Fruit fly (Drosophila melanogaster): ENCODE data around the gene Nepl6.

Nepl6 gene

dm6 chr2L:6339010-6339897 is 46.1 kb downstream of the Nepl6 start (continued):
- TF ChIP-seq YL-1 (GFP tag; optimal IDR thresholded peaks at IDR 0.05) (peak; percentile 59), luna (GFP tag; optimal IDR thresholded peaks at IDR 0.05) (no peak), Sry-β (GFP tag; optimal IDR thresholded peaks at IDR 0.05) (no peak), Gsc (GFP tag; IDR thresholded peaks at IDR 0.05) (no peak), tll (GFP tag; optimal IDR thresholded peaks at IDR 0.05) (peak in 1 of 2 experiments; percentile 14), CG1602 (GFP tag; optimal IDR thresholded peaks at IDR 0.05) (no peak), Ets97D (GFP tag; optimal IDR thresholded peaks at IDR 0.05) (no peak), gsb (GFP tag; IDR thresholded peaks at IDR 0.05) (no peak), GATAe (GFP tag; conservative IDR thresholded peaks at IDR 0.05) (no peak), Ravus (GFP tag; IDR thresholded peaks at IDR 0.05) (no peak), pros (GFP tag; optimal IDR thresholded peaks at IDR 0.05) (peak; percentile 32), psq (GFP tag; optimal IDR thresholded peaks at IDR 0.05) (no peak), Ets65A (GFP tag) (peak; percentile 91), CG33213 (GFP tag; optimal IDR thresholded peaks at IDR 0.05) (peak; percentile 62), ewg (GFP tag; optimal IDR thresholded peaks at IDR 0.05) (no peak), CG6854 (GFP tag; optimal IDR thresholded peaks at IDR 0.05) (no peak), CG17612 (GFP tag; IDR thresholded peaks at IDR 0.05) (no peak), croc (GFP tag; conservative IDR thresholded peaks at IDR 0.05) (0 out of 3 replicates have a peak, but pooled peaks have one; percentile 15), tx (GFP tag; optimal IDR thresholded peaks at IDR 0.05) (peak; percentile 44), Dref (GFP tag; IDR thresholded peaks at IDR 0.05) (no peak), CG4707 (GFP tag; optimal IDR thresholded peaks at IDR 0.05) (no peak), CG34224 (GFP tag; IDR thresholded peaks at IDR 0.05; ENCODE audit: partially characterized antibody) (no peak; the same call in 2 of the 3 replicates), CG7987 (GFP tag; optimal IDR thresholded peaks at IDR 0.05) (no peak), Dp (GFP tag; optimal IDR thresholded peaks at IDR 0.05) (no peak), insv (GFP tag; optimal IDR thresholded peaks at IDR 0.05) (no peak), kni (GFP tag; optimal IDR thresholded peaks at IDR 0.05) (peak; percentile 97), Kr (GFP tag; optimal IDR thresholded peaks at IDR 0.05) (no peak), NC2α (GFP tag; optimal IDR thresholded peaks at IDR 0.05) (no peak), Rfx (GFP tag; IDR thresholded peaks at IDR 0.05) (peak; percentile 66), dmrt11E (tag; optimal IDR thresholded peaks at IDR 0.05) (peak; percentile 42), ranshi (GFP tag; IDR thresholded peaks at IDR 0.05) (no peak), pzg (GFP tag; optimal IDR thresholded peaks at IDR 0.05) (no peak), CG1832 (GFP tag; optimal IDR thresholded peaks at IDR 0.05) (peak; percentile 96), en (GFP tag; optimal IDR thresholded peaks at IDR 0.05) (no peak), CrebB (tag; optimal IDR thresholded peaks at IDR 0.05) (no peak), HmgD (GFP tag; optimal IDR thresholded peaks at IDR 0.05) (no peak), Antp (GFP tag; optimal IDR thresholded peaks at IDR 0.05) (peak; percentile 34), HHEX (GFP tag; optimal IDR thresholded peaks at IDR 0.05) (peak; percentile 37), lilli (GFP tag; optimal IDR thresholded peaks at IDR 0.05) (peak; percentile 46), kay (GFP tag; optimal IDR thresholded peaks at IDR 0.05) (no peak), ssp (GFP tag; IDR thresholded peaks at IDR 0.05) (no peak), CkIIα-i1 (GFP tag; IDR thresholded peaks at IDR 0.05) (no peak), CG4328 (GFP tag; optimal IDR thresholded peaks at IDR 0.05) (no peak), CG7745 (tag; optimal IDR thresholded peaks at IDR 0.05) (peak; percentile 92), CG9932 (GFP tag; IDR thresholded peaks at IDR 0.05) (peak; percentile 37; the same call in 1 of the 2 replicates), lab (GFP tag; optimal IDR thresholded peaks at IDR 0.05) (peak; percentile 49), TFAM (GFP tag; optimal IDR thresholded peaks at IDR 0.05) (no peak), CG2712 (tag; optimal IDR thresholded peaks at IDR 0.05) (peak; percentile 22), CG14860 (GFP tag; IDR thresholded peaks at IDR 0.05; ENCODE audit: partially characterized antibody) (no peak)

Data from whole organism, embryonic.